Worm (Caenorhabditis elegans) whole organism, L3 larva: ENCODE measurements around the gene nlp-71.

ENCODE experiments used
- R02D3.7 ChIP-seq: fragments of 150-350 bp; optimal IDR thresholded peaks from 2 replicates; lab custom pipeline; 2014; ENCODE audit warnings: missing biosample characterization, missing genetic modification characterization
- nhr-11 ChIP-seq: fragments of 150-350 bp; optimal IDR thresholded peaks from 2 replicates; lab custom pipeline; 2014; ENCODE audit warnings: missing biosample characterization, missing genetic modification characterization
- ztf-11 ChIP-seq: fragments of 150-350 bp; optimal IDR thresholded peaks from 2 replicates; lab custom pipeline; 2014; ENCODE audit warnings: missing biosample characterization, missing genetic modification characterization

DNA sequence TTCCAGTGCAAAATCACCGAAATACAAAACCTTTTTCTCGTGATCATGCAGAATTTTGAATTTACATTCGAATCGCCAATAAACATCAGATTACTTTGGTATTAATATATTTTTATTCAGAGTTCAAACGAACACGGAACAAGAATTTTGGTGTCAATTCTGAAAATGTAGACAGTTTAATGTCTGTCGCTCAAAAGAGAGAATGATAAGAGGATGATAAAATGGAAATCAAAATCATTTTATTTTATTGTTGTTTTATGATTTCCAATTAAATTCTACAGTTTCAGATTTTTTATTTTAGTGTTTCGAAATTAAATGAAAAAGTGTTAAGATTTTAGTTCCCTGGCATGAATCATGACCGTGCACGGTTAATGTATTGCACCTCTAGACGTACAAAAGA, 19.0 kb upstream of the nlp-71 start:
- TF ChIP-seq ztf-11 (tag; lab: Kevin White, UChicago) (no peak), R02D3.7 (tag; lab: Kevin White, UChicago) (no peak), nhr-11 (no peak)
